Worm (Caenorhabditis elegans) whole organism, L1 larva: ENCODE measurements around the gene hmg-11.
A peak's percentile ranks its signal among the peaks of the same experiment; 100 is the strongest.

Experiments
- C04F5.9 ChIP-seq: sonication (generic microtip); optimal IDR thresholded peaks from 2 replicates; lab custom pipeline; 2016; ENCODE audit warnings: missing genetic modification characterization, missing compliant biosample characterization
- aha-1 ChIP-seq: fragments of 150-350 bp; optimal IDR thresholded peaks from 2 replicates; lab custom pipeline; 2014; ENCODE audit warnings: missing biosample characterization, missing genetic modification characterization
- alr-1 ChIP-seq: fragments of 200-800 bp; sonication (Bioruptor generic); optimal IDR thresholded peaks from 2 replicates; lab custom pipeline; 2018; ENCODE audit warnings: borderline replicate concordance, mild to moderate bottlenecking, missing genetic modification characterization, missing compliant biosample characterization
- aly-2 ChIP-seq: fragments of 150-350 bp; optimal IDR thresholded peaks from 2 replicates; lab custom pipeline; 2014; ENCODE audit warnings: missing biosample characterization, missing genetic modification characterization
- ceh-82 ChIP-seq, 3 experiments: fragments of 150-350 bp in 1 of 3; sonication (generic microtip) in 2 of 3; optimal IDR thresholded peaks; 2 replicates each; lab custom pipeline; 2014 to 2017; ENCODE audit warnings: missing biosample characterization in 3 of 3, missing genetic modification characterization in 3 of 3
- ceh-88 ChIP-seq: fragments of 200-800 bp; sonication (Bioruptor generic); IDR thresholded peaks from 2 replicates; pipeline ENCODE4 v1.3.6; 2022; ENCODE audit warnings: missing genetic modification characterization, missing compliant biosample characterization
- efl-1 ChIP-seq, 4 experiments: fragments of 150-350 bp; optimal IDR thresholded peaks in 3 of 4; peaks in 1 of 4; 1 replicate in 1 of 4; 2 replicates in 3 of 4; lab custom pipeline; 2014; ENCODE audit warnings: missing biosample characterization in 2 of 4, missing genetic modification characterization in 2 of 4, missing genetic modification reagents in 2 of 4
- egl-13 ChIP-seq: sonication (generic microtip); optimal IDR thresholded peaks from 2 replicates; lab custom pipeline; 2016; ENCODE audit warnings: missing genotype, missing genetic modification reagents, missing genetic modification characterization, missing compliant biosample characterization
- egl-27 ChIP-seq, 2 experiments: fragments of 150-350 bp in 1 of 2; sonication (generic microtip); optimal IDR thresholded peaks; 3 replicates each; lab custom pipeline; 2017 to 2018; ENCODE audit warnings: missing biosample characterization in 2 of 2, missing genetic modification characterization in 2 of 2, missing genetic modification reagents in 2 of 2
- elt-2 ChIP-seq: sonication (generic microtip); optimal IDR thresholded peaks from 2 replicates; lab custom pipeline; 2016; ENCODE audit warnings: missing genetic modification characterization, mild to moderate bottlenecking, inconsistent platforms, missing compliant biosample characterization, missing genetic modification reagents
- elt-3 ChIP-seq, 6 experiments: fragments of 150-350 bp in 1 of 6; sonication (generic microtip); optimal IDR thresholded peaks; 2 replicates each; lab custom pipeline; 2017 to 2018; ENCODE audit warnings: missing biosample characterization in 6 of 6, missing genetic modification characterization in 6 of 6, inconsistent platforms in 1 of 6
- ets-5 ChIP-seq: fragments of 200-800 bp; sonication (Bioruptor generic); IDR thresholded peaks from 2 replicates; pipeline ENCODE4 v1.3.6; 2022; ENCODE audit warnings: missing genetic modification characterization, missing compliant biosample characterization
- fkh-10 ChIP-seq: sonication (generic microtip); optimal IDR thresholded peaks from 2 replicates; lab custom pipeline; 2017; ENCODE audit warnings: missing biosample characterization, missing genetic modification reagents, missing genetic modification characterization
- fkh-4 ChIP-seq: sonication (generic microtip); optimal IDR thresholded peaks from 2 replicates; lab custom pipeline; 2016; ENCODE audit warnings: missing compliant biosample characterization, missing genetic modification characterization, borderline replicate concordance
- grh-1 ChIP-seq: fragments of 200-800 bp; sonication (Bioruptor generic); IDR thresholded peaks from 2 replicates; pipeline ENCODE4 v1.3.6; 2022; ENCODE audit warnings: missing genetic modification reagents, missing genetic modification characterization, missing compliant biosample characterization
- hlh-4 ChIP-seq: sonication (generic microtip); optimal IDR thresholded peaks from 2 replicates; lab custom pipeline; 2016; ENCODE audit warnings: mild to moderate bottlenecking, missing genetic modification characterization, missing compliant biosample characterization
- jun-1 ChIP-seq: fragments of 150-350 bp; optimal IDR thresholded peaks from 2 replicates; lab custom pipeline; 2014; ENCODE audit warnings: missing biosample characterization, missing genetic modification reagents, missing genetic modification characterization
- lin-13 ChIP-seq: fragments of 150-350 bp; optimal IDR thresholded peaks from 2 replicates; lab custom pipeline; 2014; ENCODE audit warnings: missing biosample characterization, missing genetic modification reagents, missing genetic modification characterization
- lin-14 ChIP-seq: fragments of 200-800 bp; sonication (Bioruptor generic); optimal IDR thresholded peaks from 2 replicates; lab custom pipeline; 2018; ENCODE audit warnings: mild to moderate bottlenecking, missing genetic modification characterization, moderate library complexity, missing compliant biosample characterization
- lir-3 ChIP-seq: sonication (generic microtip); optimal IDR thresholded peaks from 2 replicates; lab custom pipeline; 2016; ENCODE audit warnings: mild to moderate bottlenecking, missing genetic modification characterization, moderate library complexity, missing compliant biosample characterization; ENCODE audit not compliant: poor library complexity
- lsy-2 ChIP-seq, 2 experiments: fragments of 150-350 bp; optimal IDR thresholded peaks; 2 replicates each; lab custom pipeline; 2014; ENCODE audit warnings: missing biosample characterization in 2 of 2, missing genetic modification characterization in 2 of 2
- mab-9 ChIP-seq: fragments of 200-800 bp; sonication (Bioruptor generic); IDR thresholded peaks from 2 replicates; pipeline ENCODE4 v1.3.6; 2022; ENCODE audit warnings: missing genetic modification reagents, missing genetic modification characterization, missing compliant biosample characterization
- mdl-1 ChIP-seq, 2 experiments: fragments of 150-350 bp; optimal IDR thresholded peaks; 2 replicates each; lab custom pipeline; 2014 to 2017; ENCODE audit warnings: missing biosample characterization in 2 of 2, missing genetic modification characterization in 2 of 2, inconsistent platforms in 1 of 2
- mef-2 ChIP-seq: fragments of 150-350 bp; optimal IDR thresholded peaks from 2 replicates; lab custom pipeline; 2014; ENCODE audit warnings: missing biosample characterization, missing genetic modification characterization
- mep-1 ChIP-seq: fragments of 150-350 bp; optimal IDR thresholded peaks from 2 replicates; lab custom pipeline; 2014; ENCODE audit warnings: missing biosample characterization, missing genetic modification characterization
- nhr-19 ChIP-seq: fragments of 200-800 bp; sonication (Bioruptor generic); conservative IDR thresholded peaks from 2 replicates; pipeline ENCODE4 v1.3.6; 2022; ENCODE audit warnings: missing genetic modification characterization, missing compliant biosample characterization
- nhr-20 ChIP-seq: sonication (generic microtip); optimal IDR thresholded peaks from 2 replicates; lab custom pipeline; 2016; ENCODE audit warnings: mild to moderate bottlenecking, missing genetic modification characterization, missing compliant biosample characterization
- nhr-237 ChIP-seq: fragments of 150-350 bp; optimal IDR thresholded peaks from 2 replicates; lab custom pipeline; 2014; ENCODE audit warnings: missing biosample characterization, missing genetic modification characterization
- nhr-28 ChIP-seq: fragments of 150-350 bp; optimal IDR thresholded peaks from 2 replicates; lab custom pipeline; 2014; ENCODE audit warnings: missing biosample characterization, missing genetic modification characterization
- nhr-71 ChIP-seq: sonication (generic microtip); optimal IDR thresholded peaks from 2 replicates; lab custom pipeline; 2016; ENCODE audit warnings: mild to moderate bottlenecking, missing genetic modification characterization, moderate library complexity, missing compliant biosample characterization
- nhr-84 ChIP-seq: sonication (generic microtip); optimal IDR thresholded peaks from 2 replicates; lab custom pipeline; 2017; ENCODE audit warnings: missing biosample characterization, missing genetic modification characterization
- pag-3 ChIP-seq: sonication (generic microtip); optimal IDR thresholded peaks from 2 replicates; lab custom pipeline; 2017; ENCODE audit warnings: missing genetic modification characterization, mild to moderate bottlenecking, missing compliant biosample characterization, antibody characterized with exemption, borderline replicate concordance; ENCODE audit not compliant: insufficient read depth
- pax-3 ChIP-seq: fragments of 200-800 bp; sonication (Bioruptor generic); optimal IDR thresholded peaks from 2 replicates; lab custom pipeline; 2018; ENCODE audit warnings: mild to moderate bottlenecking, missing genetic modification characterization, moderate library complexity, missing compliant biosample characterization
- pqm-1 ChIP-seq: sonication (generic microtip); optimal IDR thresholded peaks from 3 replicates; lab custom pipeline; 2017; ENCODE audit warnings: missing biosample characterization, missing genetic modification characterization
- rnt-1 ChIP-seq: sonication (generic microtip); optimal IDR thresholded peaks from 2 replicates; lab custom pipeline; 2016; ENCODE audit warnings: mild to moderate bottlenecking, missing genetic modification characterization, moderate library complexity, missing compliant biosample characterization
- skn-1 ChIP-seq: fragments of 150-350 bp; optimal IDR thresholded peaks from 2 replicates; lab custom pipeline; 2014; ENCODE audit warnings: missing biosample characterization, missing genetic modification characterization
- snpc-4 ChIP-seq: fragments of 150-350 bp; optimal IDR thresholded peaks from 2 replicates; lab custom pipeline; 2014; ENCODE audit warnings: missing biosample characterization, missing genetic modification characterization
- snu-23 ChIP-seq: sonication (generic microtip); optimal IDR thresholded peaks from 2 replicates; lab custom pipeline; 2016; ENCODE audit warnings: missing genetic modification characterization, missing compliant biosample characterization
- sox-4 ChIP-seq: sonication (generic microtip); optimal IDR thresholded peaks from 2 replicates; lab custom pipeline; 2016; ENCODE audit warnings: missing genetic modification characterization, missing compliant biosample characterization
- tbx-2 ChIP-seq: sonication (generic microtip); optimal IDR thresholded peaks from 2 replicates; lab custom pipeline; 2016; ENCODE audit warnings: missing genetic modification characterization, missing compliant biosample characterization
- unc-62 ChIP-seq: fragments of 150-350 bp; optimal IDR thresholded peaks from 2 replicates; lab custom pipeline; 2014; ENCODE audit warnings: missing biosample characterization, missing genetic modification reagents, missing genetic modification characterization
- unc-86 ChIP-seq: sonication (generic microtip); optimal IDR thresholded peaks from 2 replicates; lab custom pipeline; 2016; ENCODE audit warnings: missing genetic modification characterization, missing compliant biosample characterization
- unc-98 ChIP-seq: fragments of 200-800 bp; sonication (Bioruptor generic); IDR thresholded peaks from 2 replicates; pipeline ENCODE4 v1.3.6; 2022; ENCODE audit warnings: missing genetic modification characterization, missing compliant biosample characterization
- zag-1 ChIP-seq: fragments of 150-350 bp; optimal IDR thresholded peaks from 2 replicates; lab custom pipeline; 2014; ENCODE audit warnings: missing biosample characterization, missing genetic modification characterization
- ztf-4 ChIP-seq: fragments of 150-350 bp; optimal IDR thresholded peaks from 2 replicates; lab custom pipeline; 2014; ENCODE audit warnings: missing biosample characterization, missing genetic modification characterization

Gene hmg-11

ce11 chrII:4701482-4702119 lies 28.7 kb downstream of the hmg-11 start, which contains the start of gene unc-85 (continued):
- peak; percentile 25 for TF ChIP-seq aly-2 (tag; lab: Kevin White, UChicago)
- peak in 1 of 6 experiments; percentile 18 for TF ChIP-seq elt-3 (tag; optimal IDR thresholded peaks at IDR 0.05; lab: Kevin White, UChicago)
- peak; percentile 44 for TF ChIP-seq lin-13 (GFP tag; lab: Kevin White, UChicago)
- TF ChIP-seq nhr-71 (tag; lab: Kevin White, UChicago) = peak; percentile 87
- peak; percentile 28 for TF ChIP-seq C04F5.9 (tag; lab: Kevin White, UChicago)
- TF ChIP-seq mdl-1 (tag; optimal IDR thresholded peaks at IDR 0.05; lab: Kevin White, UChicago) = peak in 1 of 2 experiments; percentile 8
- TF ChIP-seq lir-3 (tag; lab: Kevin White, UChicago) = peak; percentile 65
- TF ChIP-seq grh-1 (GFP tag; lab: Robert Waterston, UW) = peak; percentile 84
- TF ChIP-seq unc-86 (tag; lab: Kevin White, UChicago) = peak; percentile 63
- peak; percentile 36 for TF ChIP-seq pax-3 (tag; lab: Kevin White, UChicago)
- TF ChIP-seq mep-1 = peak; percentile 28
- peak; percentile 52 for TF ChIP-seq egl-13 (tag; lab: Kevin White, UChicago)
- peak; percentile 45 for TF ChIP-seq skn-1 (tag; lab: Kevin White, UChicago)
- TF ChIP-seq efl-1 (optimal IDR thresholded peaks at IDR 0.05; lab: Kevin White, UChicago) = peak; percentile 74 to 76
- TF ChIP-seq efl-1 (GFP tag; optimal IDR thresholded peaks at IDR 0.05 in 1 of 2; lab: Kevin White, UChicago) = peak; percentile 71 to 96
- peak; percentile 3 for TF ChIP-seq nhr-237 (tag; lab: Kevin White, UChicago)
- TF ChIP-seq lsy-2 (tag; optimal IDR thresholded peaks at IDR 0.05; lab: Kevin White, UChicago) = peak; percentile 72 to 88
- peak; percentile 58; the same call in 1 of the 2 replicates for TF ChIP-seq unc-98 (GFP tag; lab: Robert Waterston, UW)
- peak; percentile 69 for TF ChIP-seq mab-9 (GFP tag; lab: Robert Waterston, UW)
- peak; percentile 83 for TF ChIP-seq lin-14 (GFP tag; lab: Kevin White, UChicago)

- TF ChIP-seq alr-1 (tag; lab: Kevin White, UChicago) = no peak
- TF ChIP-seq fkh-4 (tag; lab: Kevin White, UChicago) = no peak
- no peak for TF ChIP-seq elt-2
- no peak for TF ChIP-seq lir-3 (tag; lab: Kevin White, UChicago)
Observed at ce11 chrII:4703011-4703410, 30.1 kb downstream of the hmg-11 start.

ce11 chrII:4706359-4706871 lies 33.5 kb downstream of the hmg-11 start, which contains the start of the genes F10G7.9 and tsn-1:
TSS of gene F10G7.9 (minus strand) at chrII:4706485.
TSS of gene tsn-1 (plus strand) at chrII:4706821.
- TF ChIP-seq nhr-19 = peak; percentile 44; the same call in 1 of the 2 replicates
- peak; percentile 33 for TF ChIP-seq unc-86 (tag; lab: Kevin White, UChicago)
- no peak for TF ChIP-seq pag-3 (tag; lab: Kevin White, UChicago)
- peak; percentile 68 for TF ChIP-seq lin-14 (GFP tag; lab: Kevin White, UChicago)
- no peak for TF ChIP-seq pax-3 (tag; lab: Kevin White, UChicago)
- TF ChIP-seq C04F5.9 (tag; lab: Kevin White, UChicago) = no peak
- no peak for TF ChIP-seq sox-4 (tag; lab: Kevin White, UChicago)
- TF ChIP-seq ztf-4 (tag; lab: Kevin White, UChicago) = no peak
- no peak for TF ChIP-seq snpc-4 (tag; lab: Kevin White, UChicago)
- TF ChIP-seq elt-2 = peak; percentile 37
- peak; percentile 58 for TF ChIP-seq nhr-20
- peak; percentile 45 for TF ChIP-seq tbx-2
- TF ChIP-seq mef-2 (tag; lab: Kevin White, UChicago) = no peak
- TF ChIP-seq hlh-4 (tag; lab: Kevin White, UChicago) = no peak
- peak; percentile 71 for TF ChIP-seq nhr-71 (tag; lab: Kevin White, UChicago)
- TF ChIP-seq lsy-2 (tag; optimal IDR thresholded peaks at IDR 0.05; lab: Kevin White, UChicago) = peak; percentile 93 to 98
- TF ChIP-seq ets-5 (GFP tag; lab: Robert Waterston, UW) = no peak
- no peak for TF ChIP-seq ceh-88 (GFP tag; lab: Robert Waterston, UW)
- no peak for TF ChIP-seq nhr-84 (tag; lab: Kevin White, UChicago)
- TF ChIP-seq jun-1 (tag; lab: Kevin White, UChicago) = no peak
- peak; percentile 68 for TF ChIP-seq snu-23
- TF ChIP-seq unc-62 (GFP tag; lab: Kevin White, UChicago) = no peak
- no peak for TF ChIP-seq egl-27 (tag; optimal IDR thresholded peaks at IDR 0.05; lab: Kevin White, UChicago)
- TF ChIP-seq rnt-1 = peak; percentile 69
- TF ChIP-seq fkh-10 (GFP tag; lab: Kevin White, UChicago) = no peak
- peak; percentile 21 to 62 (median 38) for TF ChIP-seq ceh-82 (tag; optimal IDR thresholded peaks at IDR 0.05; lab: Kevin White, UChicago)
- no peak for TF ChIP-seq pqm-1 (tag; lab: Kevin White, UChicago)
- TF ChIP-seq zag-1 (tag; lab: Kevin White, UChicago) = no peak
- no peak for TF ChIP-seq aha-1 (tag; lab: Kevin White, UChicago)
- TF ChIP-seq nhr-28 (tag; lab: Kevin White, UChicago) = no peak
